Worm (Caenorhabditis elegans): Measurements from ENCODE around the gene gcy-20.

ce11 chrV:16300276-16300675, 46.7 kb upstream of the gcy-20 start, which contains the start of gene srbc-82:
- no peak for TF ChIP-seq T22C8.4 (GFP tag; IDR thresholded peaks at IDR 0.05)
- no peak for TF ChIP-seq cog-1 (tag; optimal IDR thresholded peaks at IDR 0.05)
- TF ChIP-seq ref-1 (GFP tag; conservative IDR thresholded peaks at IDR 0.05): no peak
- no peak for TF ChIP-seq klf-2 (GFP tag; conservative IDR thresholded peaks at IDR 0.05)

All from whole organism, midembryonic.